Worm (Caenorhabditis elegans): ENCODE measurements around the gene C17C3.3.

Gene C17C3.3

ce11 chrII:5518055-5518454 is 43.5 kb upstream of the C17C3.3 start:
- no peak for TF ChIP-seq pqm-1 (tag; optimal IDR thresholded peaks at IDR 0.05)
- TF ChIP-seq pag-3 (tag; optimal IDR thresholded peaks at IDR 0.05; ENCODE audit: borderline replicate concordance, insufficient read depth): no peak
- TF ChIP-seq nhr-20 (tag; optimal IDR thresholded peaks at IDR 0.05): no peak
- TF ChIP-seq ztf-4 (tag; optimal IDR thresholded peaks at IDR 0.05): no peak
- no peak for TF ChIP-seq grh-1 (GFP tag; IDR thresholded peaks at IDR 0.05)

DNA sequence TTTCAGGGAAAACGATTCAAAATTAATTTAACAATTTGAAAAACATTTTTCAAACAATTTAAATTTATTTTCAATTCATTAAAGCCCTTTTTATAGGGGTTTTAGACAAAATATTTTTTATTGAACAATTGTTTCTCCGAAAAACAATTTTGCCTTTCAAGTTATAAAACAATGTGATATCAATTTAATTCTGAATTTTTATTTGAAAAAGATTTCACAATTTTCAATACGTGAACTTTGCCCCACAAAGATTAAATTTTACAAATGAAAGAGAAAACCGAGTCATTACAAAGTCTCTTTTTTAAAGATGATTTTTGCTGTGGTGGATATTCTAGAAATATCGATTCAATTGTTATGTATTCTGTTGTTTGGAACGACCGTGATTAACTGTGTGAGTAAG is 42.6 kb upstream of the C17C3.3 start, which contains the start of gene ZK177.2:
ZK177.2 (plus strand) TSS at position 301 of the 400 bp plus-strand sequence.
- TF ChIP-seq nhr-84 (tag; optimal IDR thresholded peaks at IDR 0.05) (no peak), hpl-2 (GFP tag; optimal IDR thresholded peaks at IDR 0.05) (no peak), lir-3 (tag; optimal IDR thresholded peaks at IDR 0.05; ENCODE audit: poor library complexity) (no peak), nhr-85 (tag) (no peak), grh-1 (GFP tag; IDR thresholded peaks at IDR 0.05) (no peak), sptf-1 (tag; optimal IDR thresholded peaks at IDR 0.05) (no peak), ceh-63 (GFP tag; optimal IDR thresholded peaks at IDR 0.05) (no peak), nhr-20 (tag; optimal IDR thresholded peaks at IDR 0.05) (no peak), nhr-71 (tag; optimal IDR thresholded peaks at IDR 0.05) (no peak), ceh-90 (tag; optimal IDR thresholded peaks at IDR 0.05) (no peak), lin-13 (GFP tag; optimal IDR thresholded peaks at IDR 0.05) (no peak), blmp-1 (tag; optimal IDR thresholded peaks at IDR 0.05) (no peak)

DNA sequence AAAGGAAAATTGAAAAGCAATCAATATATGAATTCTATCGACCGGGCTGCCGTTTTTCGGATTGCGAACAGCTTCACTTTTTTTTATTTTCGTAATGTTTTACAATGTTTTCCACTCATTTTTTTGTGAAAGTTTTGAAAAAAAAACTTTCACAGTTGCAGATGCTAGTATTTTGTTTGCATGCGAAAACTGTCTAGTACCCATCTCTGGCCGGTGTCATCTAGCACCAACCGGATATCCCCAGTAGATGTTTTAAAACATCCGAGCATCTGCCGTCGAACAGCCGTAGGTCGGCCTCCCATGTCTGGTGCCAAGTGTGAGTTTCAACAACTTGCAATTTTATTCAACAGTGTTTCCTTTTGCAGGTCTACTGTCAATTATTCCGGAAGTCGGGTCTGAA is 40.1 kb upstream of the C17C3.3 start, which contains the start of gene ZK177.12:
ZK177.12 (plus strand) TSS at position 301 of the 400 bp plus-strand sequence.
- TF ChIP-seq zag-1 (tag; optimal IDR thresholded peaks at IDR 0.05) (no peak), ama-1 (optimal IDR thresholded peaks at IDR 0.05) (no peak), nhr-90 (tag; optimal IDR thresholded peaks at IDR 0.05; ENCODE audit: poor library complexity) (no peak), sptf-1 (tag; optimal IDR thresholded peaks at IDR 0.05) (no peak), unc-62 (GFP tag; optimal IDR thresholded peaks at IDR 0.05) (no peak), ces-1 (GFP tag; optimal IDR thresholded peaks at IDR 0.05) (no peak), C34B4.2 (tag; optimal IDR thresholded peaks at IDR 0.05) (no peak), lin-39 (tag; optimal IDR thresholded peaks at IDR 0.05) (no peak), zip-4 (GFP tag; optimal IDR thresholded peaks at IDR 0.05) (no peak), ceh-82 (tag; optimal IDR thresholded peaks at IDR 0.05) (no peak), jun-1 (tag; optimal IDR thresholded peaks at IDR 0.05) (no peak), blmp-1 (tag; optimal IDR thresholded peaks at IDR 0.05) (no peak), efl-1 (optimal IDR thresholded peaks at IDR 0.05) (no peak), efl-1 (GFP tag; optimal IDR thresholded peaks at IDR 0.05 in 1 of 2) (no peak), hpl-2 (GFP tag; optimal IDR thresholded peaks at IDR 0.05) (no peak), tbx-2 (tag; optimal IDR thresholded peaks at IDR 0.05) (no peak), nhr-20 (tag; optimal IDR thresholded peaks at IDR 0.05) (no peak), lsy-2 (tag; optimal IDR thresholded peaks at IDR 0.05) (no peak), C04F5.9 (tag; optimal IDR thresholded peaks at IDR 0.05) (no peak), nhr-77 (tag; optimal IDR thresholded peaks at IDR 0.05) (no peak)

ce11 chrII:5522637-5523036 is 38.9 kb upstream of the C17C3.3 start, which contains the start of gene ZK177.11:
TSS of gene ZK177.11 (plus strand) at chrII:5522937.
- TF ChIP-seq alr-1 (tag; optimal IDR thresholded peaks at IDR 0.05; ENCODE audit: borderline replicate concordance) (no peak), jun-1 (tag; optimal IDR thresholded peaks at IDR 0.05) (no peak), elt-3 (tag; optimal IDR thresholded peaks at IDR 0.05) (no peak), grh-1 (GFP tag; IDR thresholded peaks at IDR 0.05) (no peak), lin-35 (GFP tag; optimal IDR thresholded peaks at IDR 0.05) (no peak), sox-4 (tag; optimal IDR thresholded peaks at IDR 0.05) (no peak), dsc-1 (tag; optimal IDR thresholded peaks at IDR 0.05) (no peak), lin-15B (tag; optimal IDR thresholded peaks at IDR 0.05) (no peak), nhr-19 (GFP tag; conservative IDR thresholded peaks at IDR 0.05) (no peak), zip-4 (GFP tag; optimal IDR thresholded peaks at IDR 0.05) (no peak), skn-1 (tag; optimal IDR thresholded peaks at IDR 0.05) (no peak), aly-2 (tag; optimal IDR thresholded peaks at IDR 0.05) (no peak), ztf-4 (tag; optimal IDR thresholded peaks at IDR 0.05) (no peak), egl-13 (tag; optimal IDR thresholded peaks at IDR 0.05) (no peak), fos-1 (tag; optimal IDR thresholded peaks at IDR 0.05) (no peak), C04F5.9 (tag; optimal IDR thresholded peaks at IDR 0.05) (no peak), efl-1 (optimal IDR thresholded peaks at IDR 0.05) (no peak), efl-1 (GFP tag; optimal IDR thresholded peaks at IDR 0.05 in 1 of 2) (no peak)
